Fruit fly (Drosophila melanogaster) whole organism, embryonic: ENCODE data around the gene Coq5.
A peak's percentile ranks its signal among the peaks of the same experiment; 100 is the strongest.

Experiments
- Atf-2 ChIP-seq: fragments of 200-800 bp; sonication (Bioruptor generic); optimal IDR thresholded peaks from 2 replicates; lab custom pipeline; 2016; ENCODE audit warnings: missing biosample characterization, missing genetic modification characterization
- CG11696 ChIP-seq: fragments of 200-800 bp; sonication (Bioruptor generic); IDR thresholded peaks from 2 replicates; pipeline ENCODE4 v1.3.6; 2022; ENCODE audit warnings: missing biosample characterization, missing genetic modification characterization
- CG12155 ChIP-seq: fragments of 200-800 bp; sonication (Bioruptor generic); optimal IDR thresholded peaks from 3 replicates; lab custom pipeline; 2016; ENCODE audit warnings: missing biosample characterization, missing genetic modification characterization
- CG1233 ChIP-seq: fragments of 200-800 bp; sonication (Bioruptor generic); optimal IDR thresholded peaks from 4 replicates; lab custom pipeline; 2018; ENCODE audit warnings: missing biosample characterization, mild to moderate bottlenecking, missing genetic modification characterization
- CG12942 ChIP-seq: fragments of 200-800 bp; sonication (Bioruptor generic); optimal IDR thresholded peaks from 3 replicates; lab custom pipeline; 2016; ENCODE audit warnings: missing biosample characterization, missing genetic modification characterization
- CG1529 ChIP-seq: fragments of 200-800 bp; sonication (Bioruptor generic); optimal IDR thresholded peaks from 3 replicates; lab custom pipeline; 2018; ENCODE audit warnings: missing biosample characterization, missing genetic modification characterization
- CG1602 ChIP-seq: fragments of 200-800 bp; sonication (Bioruptor generic); optimal IDR thresholded peaks from 3 replicates; lab custom pipeline; 2016; ENCODE audit warnings: missing biosample characterization, missing genetic modification characterization
- CG16863 ChIP-seq: fragments of 200-800 bp; sonication (Bioruptor generic); optimal IDR thresholded peaks from 3 replicates; lab custom pipeline; 2016; ENCODE audit warnings: missing biosample characterization, missing genetic modification characterization
- CG17359 ChIP-seq: fragments of 200-800 bp; sonication (Bioruptor generic); optimal IDR thresholded peaks from 3 replicates; lab custom pipeline; 2018; ENCODE audit warnings: missing biosample characterization, mild to moderate bottlenecking, missing genetic modification characterization, moderate library complexity
- CG2129 ChIP-seq: fragments of 200-800 bp; sonication (Bioruptor generic); IDR thresholded peaks from 2 replicates; pipeline ENCODE4 v1.3.6; 2022; ENCODE audit warnings: missing biosample characterization, missing genetic modification characterization; ENCODE audit not compliant: partially characterized antibody
- CG2678 ChIP-seq: fragments of 200-800 bp; sonication (Bioruptor generic); optimal IDR thresholded peaks from 3 replicates; lab custom pipeline; 2019; ENCODE audit warnings: missing biosample characterization, mild to moderate bottlenecking, missing genetic modification characterization, moderate library complexity
- CG30431 ChIP-seq: fragments of 200-800 bp; sonication (Bioruptor generic); optimal IDR thresholded peaks from 2 replicates; lab custom pipeline; 2017; ENCODE audit warnings: missing biosample characterization, missing genetic modification characterization
- CG34376 ChIP-seq: fragments of 200-800 bp; sonication (Bioruptor generic); optimal IDR thresholded peaks from 2 replicates; lab custom pipeline; 2018; ENCODE audit warnings: missing biosample characterization, mild to moderate bottlenecking, missing genetic modification characterization
- CG7372 ChIP-seq: fragments of 200-800 bp; sonication (Bioruptor generic); IDR thresholded peaks from 2 replicates; pipeline ENCODE4 v1.3.6; 2022; ENCODE audit warnings: missing biosample characterization, missing genetic modification characterization
- CG7928 ChIP-seq: fragments of 200-800 bp; sonication (Bioruptor generic); optimal IDR thresholded peaks from 2 replicates; lab custom pipeline; 2017; ENCODE audit warnings: missing biosample characterization, mild to moderate bottlenecking, missing genetic modification characterization
- CG8388 ChIP-seq: fragments of 200-800 bp; sonication (Bioruptor generic); optimal IDR thresholded peaks from 2 replicates; lab custom pipeline; 2019; ENCODE audit warnings: missing biosample characterization, mild to moderate bottlenecking, missing genetic modification characterization, moderate library complexity
- CG8765 ChIP-seq: fragments of 200-800 bp; sonication (Bioruptor generic); IDR thresholded peaks from 2 replicates; pipeline ENCODE4 v1.3.6; 2022; ENCODE audit warnings: missing biosample characterization, missing genetic modification characterization
- CG9932 ChIP-seq: fragments of 200-800 bp; sonication (Bioruptor generic); IDR thresholded peaks from 2 replicates; pipeline ENCODE4 v1.3.6; 2022; ENCODE audit warnings: missing biosample characterization, missing genetic modification characterization
- D ChIP-seq, 2 experiments: fragments of 200-800 bp in 1 of 2; fragments of >200 bp in 1 of 2; sonication (Bioruptor generic) in 1 of 2; optimal IDR thresholded peaks; 2 replicates in 1 of 2; 3 replicates in 1 of 2; lab custom pipeline; 2017; ENCODE audit warnings: mild to moderate bottlenecking in 1 of 2, missing biosample characterization in 1 of 2, missing genetic modification characterization in 1 of 2, missing genetic modification reagents in 1 of 2
- D19A ChIP-seq: fragments of 200-800 bp; optimal IDR thresholded peaks from 3 replicates; lab custom pipeline; 2019; ENCODE audit warnings: missing biosample characterization, mild to moderate bottlenecking, missing genetic modification characterization, moderate library complexity
- Dip3 ChIP-seq: fragments of 200-800 bp; sonication (Bioruptor generic); optimal IDR thresholded peaks from 3 replicates; lab custom pipeline; 2016; ENCODE audit warnings: missing biosample characterization, missing genetic modification characterization
- Doc2 ChIP-seq: fragments of 200-800 bp; sonication (Bioruptor generic); IDR thresholded peaks from 2 replicates; pipeline ENCODE4 v1.3.6; 2022; ENCODE audit warnings: missing biosample characterization, missing genetic modification characterization
- Fer2 ChIP-seq: fragments of 200-800 bp; sonication (Bioruptor generic); optimal IDR thresholded peaks from 2 replicates; lab custom pipeline; 2018; ENCODE audit warnings: missing biosample characterization, mild to moderate bottlenecking, missing genetic modification characterization, moderate library complexity
- H15 ChIP-seq: fragments of 200-800 bp; sonication (Bioruptor generic); IDR thresholded peaks from 3 replicates; pipeline ENCODE4 v1.3.6; 2022; ENCODE audit warnings: missing biosample characterization, missing genetic modification characterization
- H2.0 ChIP-seq: fragments of 200-800 bp; sonication (Bioruptor generic); IDR thresholded peaks from 2 replicates; pipeline ENCODE4 v1.3.6; 2022; ENCODE audit warnings: missing biosample characterization, missing genetic modification characterization
- Hr3 ChIP-seq: fragments of 200-800 bp; sonication (Bioruptor generic); optimal IDR thresholded peaks from 3 replicates; lab custom pipeline; 2016; ENCODE audit warnings: missing biosample characterization, missing genetic modification characterization
- NFAT ChIP-seq: fragments of 200-800 bp; sonication (Bioruptor generic); IDR thresholded peaks from 2 replicates; pipeline ENCODE4 v1.3.6; 2022; ENCODE audit warnings: missing biosample characterization, missing genetic modification characterization
- Ssrp ChIP-seq: fragments of 200-800 bp; sonication (Bioruptor generic); optimal IDR thresholded peaks from 2 replicates; lab custom pipeline; 2018; ENCODE audit warnings: missing biosample characterization, mild to moderate bottlenecking, missing genetic modification characterization, moderate library complexity
- Stat92E ChIP-seq, 3 experiments: fragments of >200 bp in 2 of 3; fragments of 200-800 bp in 1 of 3; sonication (Bioruptor generic) in 1 of 3; optimal IDR thresholded peaks; 2 replicates each; lab custom pipeline; 2017 to 2019; ENCODE audit warnings: missing biosample characterization in 3 of 3, missing genetic modification characterization in 3 of 3, mild to moderate bottlenecking in 1 of 3, moderate library complexity in 1 of 3
- Trl ChIP-seq, 3 experiments: fragments of >200 bp in 2 of 3; fragments of 200-800 bp in 1 of 3; sonication (Bioruptor generic) in 1 of 3; optimal IDR thresholded peaks; 2 replicates in 1 of 3; 3 replicates in 2 of 3; lab custom pipeline; 2016 to 2017; ENCODE audit warnings: missing biosample characterization in 1 of 3, missing genetic modification characterization in 1 of 3
- al ChIP-seq: fragments of 200-800 bp; sonication (Bioruptor generic); IDR thresholded peaks from 2 replicates; pipeline ENCODE4 v1.3.6; 2022; ENCODE audit warnings: missing biosample characterization, missing genetic modification characterization
- ato ChIP-seq: fragments of 200-800 bp; sonication (Bioruptor generic); IDR thresholded peaks from 2 replicates; pipeline ENCODE4 v1.3.6; 2022; ENCODE audit warnings: missing biosample characterization, missing genetic modification characterization; ENCODE audit not compliant: partially characterized antibody
- az2 ChIP-seq: fragments of 200-800 bp; sonication (Bioruptor generic); optimal IDR thresholded peaks from 3 replicates; lab custom pipeline; 2016; ENCODE audit warnings: missing biosample characterization, missing genetic modification characterization
- btn ChIP-seq: fragments of 200-800 bp; sonication (Bioruptor generic); optimal IDR thresholded peaks from 2 replicates; lab custom pipeline; 2016; ENCODE audit warnings: missing biosample characterization, missing genetic modification characterization
- cwo ChIP-seq: fragments of 200-800 bp; sonication (Bioruptor generic); optimal IDR thresholded peaks from 3 replicates; lab custom pipeline; 2017; ENCODE audit warnings: missing biosample characterization, missing genetic modification characterization, mild to moderate bottlenecking, moderate library complexity, missing genetic modification reagents
- da ChIP-seq: fragments of 200-800 bp; sonication (Bioruptor generic); optimal IDR thresholded peaks from 2 replicates; lab custom pipeline; 2016; ENCODE audit warnings: missing biosample characterization, missing genetic modification characterization
- dm ChIP-seq: fragments of 200-800 bp; sonication (Bioruptor generic); optimal IDR thresholded peaks from 3 replicates; lab custom pipeline; 2016; ENCODE audit warnings: missing biosample characterization, missing genetic modification characterization
- fd64A ChIP-seq: fragments of 200-800 bp; sonication (Bioruptor generic); optimal IDR thresholded peaks from 3 replicates; lab custom pipeline; 2018; ENCODE audit warnings: missing biosample characterization, mild to moderate bottlenecking, missing genetic modification characterization
- gsb-n ChIP-seq: fragments of 200-800 bp; sonication (Bioruptor generic); optimal IDR thresholded peaks from 3 replicates; lab custom pipeline; 2018; ENCODE audit warnings: missing biosample characterization, mild to moderate bottlenecking, missing genetic modification characterization
- gt ChIP-seq: fragments of 200-800 bp; sonication (Bioruptor generic); IDR thresholded peaks from 2 replicates; pipeline ENCODE4 v1.3.6; 2022; ENCODE audit warnings: missing biosample characterization, missing genetic modification characterization
- her ChIP-seq: fragments of 200-800 bp; sonication (Bioruptor generic); optimal IDR thresholded peaks from 2 replicates; lab custom pipeline; 2016; ENCODE audit warnings: missing biosample characterization, missing genetic modification characterization
- inv ChIP-seq: fragments of 200-800 bp; sonication (Bioruptor generic); IDR thresholded peaks from 2 replicates; pipeline ENCODE4 v1.3.6; 2022; ENCODE audit warnings: missing biosample characterization, missing genetic modification characterization; ENCODE audit not compliant: partially characterized antibody
- kay ChIP-seq: fragments of 200-800 bp; sonication (Bioruptor generic); optimal IDR thresholded peaks from 2 replicates; lab custom pipeline; 2016; ENCODE audit warnings: missing biosample characterization, missing genetic modification characterization
- klu ChIP-seq: fragments of 200-800 bp; sonication (Bioruptor generic); IDR thresholded peaks from 2 replicates; pipeline ENCODE4 v1.3.6; 2022; ENCODE audit warnings: missing biosample characterization, missing genetic modification characterization
- org-1 ChIP-seq: fragments of 200-800 bp; sonication (Bioruptor generic); optimal IDR thresholded peaks from 2 replicates; lab custom pipeline; 2017; ENCODE audit warnings: missing biosample characterization, missing genetic modification characterization
- pfk ChIP-seq: fragments of 200-800 bp; sonication (Bioruptor generic); optimal IDR thresholded peaks from 2 replicates; lab custom pipeline; 2018; ENCODE audit warnings: missing biosample characterization, mild to moderate bottlenecking, missing genetic modification characterization, moderate library complexity
- scrt ChIP-seq: fragments of 200-800 bp; sonication (Bioruptor generic); optimal IDR thresholded peaks from 2 replicates; lab custom pipeline; 2018; ENCODE audit warnings: missing biosample characterization, mild to moderate bottlenecking, missing genetic modification characterization, moderate library complexity
- sima ChIP-seq: fragments of 200-800 bp; sonication (Bioruptor generic); optimal IDR thresholded peaks from 2 replicates; lab custom pipeline; 2016; ENCODE audit warnings: missing biosample characterization, missing genetic modification characterization
- slbo ChIP-seq: fragments of 200-800 bp; sonication (Bioruptor generic); IDR thresholded peaks from 2 replicates; pipeline ENCODE4 v1.3.6; 2022; ENCODE audit warnings: missing biosample characterization, missing genetic modification characterization
- toy ChIP-seq: fragments of 200-800 bp; sonication (Bioruptor generic); IDR thresholded peaks from 2 replicates; pipeline ENCODE4 v1.3.6; 2022; ENCODE audit warnings: missing biosample characterization, missing genetic modification characterization
- unpg ChIP-seq: fragments of 200-800 bp; sonication (Bioruptor generic); optimal IDR thresholded peaks from 3 replicates; lab custom pipeline; 2018; ENCODE audit warnings: missing biosample characterization, mild to moderate bottlenecking, missing genetic modification characterization, moderate library complexity

Gene Coq5

DNA sequence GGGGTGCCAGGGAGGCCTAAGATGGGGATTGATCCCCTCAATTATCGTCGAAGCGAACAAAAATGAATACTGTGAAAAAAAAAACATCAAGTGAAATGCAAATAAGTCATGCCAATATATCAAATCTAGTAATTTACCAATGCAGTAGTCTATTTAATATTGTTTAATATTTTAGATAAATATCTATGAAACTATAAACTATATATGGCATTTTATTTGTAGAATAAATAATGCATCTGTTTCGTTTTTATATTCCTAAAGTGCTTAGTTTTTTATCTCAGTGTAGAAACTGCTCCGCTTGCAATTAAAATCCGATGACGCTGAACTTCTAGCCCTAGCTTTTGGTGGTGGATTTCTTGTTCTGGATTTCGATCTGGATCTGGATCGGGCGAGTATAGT is 33.9 kb upstream of the Coq5 start (continued):
- TF ChIP-seq CG2678 (peak; percentile 29), org-1 (no peak), NFAT (GFP tag; lab: Robert Waterston, UW) (no peak), al (GFP tag; lab: Robert Waterston, UW) (no peak), Doc2 (no peak), da (GFP tag; lab: Kevin White, UChicago) (no peak), klu (no peak), scrt (GFP tag; lab: Kevin White, UChicago) (no peak), D (optimal IDR thresholded peaks at IDR 0.05; lab: Kevin White, UChicago) (no peak), D (GFP tag; optimal IDR thresholded peaks at IDR 0.05; lab: Kevin White, UChicago) (peak; percentile 10), CG7372 (GFP tag; lab: Robert Waterston, UW) (no peak), inv (GFP tag; lab: Robert Waterston, UW) (no peak), cwo (GFP tag; lab: Kevin White, UChicago) (no peak), CG2129 (no peak), fd64A (GFP tag; lab: Kevin White, UChicago) (no peak), Fer2 (tag; lab: Kevin White, UChicago) (no peak), gsb-n (peak; percentile 22), Stat92E (GFP tag; optimal IDR thresholded peaks at IDR 0.05; lab: Kevin White, UChicago) (no peak), CG1233 (no peak), Trl (optimal IDR thresholded peaks at IDR 0.05; lab: Kevin White, UChicago) (no peak), Trl (GFP tag; optimal IDR thresholded peaks at IDR 0.05; lab: Kevin White, UChicago) (no peak), CG8388 (peak; percentile 24), D19A (tag; lab: Kevin White, UChicago) (peak; percentile 7), CG12942 (no peak), H2.0 (no peak), az2 (GFP tag; lab: Kevin White, UChicago) (no peak), CG7928 (GFP tag; lab: Kevin White, UChicago) (no peak), her (no peak), btn (GFP tag; lab: Kevin White, UChicago) (no peak), H15 (GFP tag; lab: Robert Waterston, UW) (no peak), CG12155 (GFP tag; lab: Kevin White, UChicago) (peak; percentile 3), Atf-2 (GFP tag; lab: Kevin White, UChicago) (no peak), CG11696 (no peak), kay (GFP tag; lab: Kevin White, UChicago) (no peak), CG1602 (GFP tag; lab: Kevin White, UChicago) (no peak), Ssrp (peak; percentile 15), Dip3 (no peak), toy (GFP tag; lab: Robert Waterston, UW) (no peak), CG1529 (GFP tag; lab: Kevin White, UChicago) (no peak), CG30431 (no peak), gt (no peak), CG8765 (GFP tag; lab: Robert Waterston, UW) (no peak), CG34376 (GFP tag; lab: Kevin White, UChicago) (no peak), dm (GFP tag; lab: Kevin White, UChicago) (no peak), ato (no peak), CG9932 (no peak), slbo (GFP tag; lab: Robert Waterston, UW) (no peak), CG16863 (GFP tag; lab: Kevin White, UChicago) (no peak), Hr3 (GFP tag; lab: Kevin White, UChicago) (no peak), CG17359 (tag; lab: Kevin White, UChicago) (peak; percentile 12), pfk (GFP tag; lab: Kevin White, UChicago) (no peak), sima (GFP tag; lab: Kevin White, UChicago) (no peak), unpg (GFP tag; lab: Kevin White, UChicago) (peak; percentile 23)
